Worm (Caenorhabditis elegans): Measurements from ENCODE around the gene str-260.

DNA sequence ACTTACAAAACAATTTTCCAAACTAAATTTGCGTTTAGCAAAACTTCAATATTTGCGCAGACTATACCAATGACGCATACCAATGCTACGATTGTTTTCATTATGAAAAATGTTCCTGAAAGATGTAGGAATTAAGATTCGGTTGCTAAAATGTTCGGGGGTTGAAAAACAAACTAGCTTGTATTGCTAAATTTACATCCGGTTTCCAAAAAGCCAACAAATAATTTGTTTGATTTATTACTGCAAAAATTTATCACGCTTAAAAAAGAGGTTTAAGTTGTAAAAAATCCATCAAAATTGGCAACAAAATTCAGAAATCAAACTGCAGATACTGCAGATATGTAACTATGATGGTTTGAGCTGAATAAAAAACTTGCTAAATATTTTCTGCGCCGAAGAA lies 46.6 kb upstream of the str-260 start, which contains the start of gene srbc-30:
- TF ChIP-seq unc-62 (GFP tag; optimal IDR thresholded peaks at IDR 0.05) (no peak), ceh-43 (GFP tag; optimal IDR thresholded peaks at IDR 0.05) (no peak), blmp-1 (tag; optimal IDR thresholded peaks at IDR 0.05) (no peak), nhr-76 (tag; optimal IDR thresholded peaks at IDR 0.05) (no peak), unc-39 (tag; optimal IDR thresholded peaks at IDR 0.05) (no peak)

All from whole organism, mixed stage, embryonic.